Fruit fly (Drosophila melanogaster): ENCODE measurements around the gene CG34299.

The CG34299 gene

dm6 chr3R:30200091-30200698, 49.2 kb upstream of the CG34299 start (continued):
- TF ChIP-seq Bgb (GFP tag; IDR thresholded peaks at IDR 0.05; ENCODE audit: partially characterized antibody) = no peak
- no peak for TF ChIP-seq CG34376 (GFP tag; optimal IDR thresholded peaks at IDR 0.05)
- no peak for TF ChIP-seq CG14860 (GFP tag; IDR thresholded peaks at IDR 0.05; ENCODE audit: partially characterized antibody)
- TF ChIP-seq cas (GFP tag; IDR thresholded peaks at IDR 0.05) = no peak

dm6 chr3R:30201064-30201463, 48.3 kb upstream of the CG34299 start:
- no peak for TF ChIP-seq ato (GFP tag; IDR thresholded peaks at IDR 0.05; ENCODE audit: partially characterized antibody)
- TF ChIP-seq CG10274 (GFP tag; optimal IDR thresholded peaks at IDR 0.05) = no peak
- TF ChIP-seq CG31441 (GFP tag; IDR thresholded peaks at IDR 0.05) = no peak
- TF ChIP-seq gsb (GFP tag; IDR thresholded peaks at IDR 0.05) = no peak
- no peak for TF ChIP-seq H15 (GFP tag; IDR thresholded peaks at IDR 0.05)
- TF ChIP-seq emc (GFP tag; optimal IDR thresholded peaks at IDR 0.05) = no peak
- TF ChIP-seq HmgZ (tag; optimal IDR thresholded peaks at IDR 0.05) = no peak
- TF ChIP-seq nerfin-1 (tag; optimal IDR thresholded peaks at IDR 0.05) = no peak
- no peak for TF ChIP-seq CG14050 (GFP tag; IDR thresholded peaks at IDR 0.05)
- TF ChIP-seq CG10366 (GFP tag; IDR thresholded peaks at IDR 0.05) = no peak
- TF ChIP-seq sd (tag; optimal IDR thresholded peaks at IDR 0.05) = peak; percentile 79
- TF ChIP-seq Ets65A (GFP tag) = peak; percentile 87
- TF ChIP-seq CG6813 (GFP tag; optimal IDR thresholded peaks at IDR 0.05) = no peak
- no peak for TF ChIP-seq CG9797 (GFP tag; optimal IDR thresholded peaks at IDR 0.05)
- no peak for TF ChIP-seq CG3065 (GFP tag; optimal IDR thresholded peaks at IDR 0.05)
- no peak for TF ChIP-seq bigmax (GFP tag; optimal IDR thresholded peaks at IDR 0.05)
- TF ChIP-seq CG1529 (GFP tag; optimal IDR thresholded peaks at IDR 0.05) = no peak
- peak; percentile 87 for TF ChIP-seq CG34376 (GFP tag; optimal IDR thresholded peaks at IDR 0.05)
- TF ChIP-seq pum (GFP tag; optimal IDR thresholded peaks at IDR 0.05) = no peak
- TF ChIP-seq CG11696 (GFP tag; IDR thresholded peaks at IDR 0.05) = no peak
- TF ChIP-seq Med (GFP tag) = no peak
- TF ChIP-seq crol (GFP tag; IDR thresholded peaks at IDR 0.05) = peak; percentile 67; the same call in 1 of the 2 replicates
- no peak for TF ChIP-seq CG11456 (GFP tag; IDR thresholded peaks at IDR 0.05)
- no peak for TF ChIP-seq CG6254 (GFP tag; optimal IDR thresholded peaks at IDR 0.05)
- TF ChIP-seq wdn (GFP tag; IDR thresholded peaks at IDR 0.05) = no peak
- TF ChIP-seq Poxn (GFP tag; IDR thresholded peaks at IDR 0.05) = no peak
- no peak for TF ChIP-seq CG1792 (GFP tag; optimal IDR thresholded peaks at IDR 0.05)
- TF ChIP-seq sug (tag; optimal IDR thresholded peaks at IDR 0.05) = peak; percentile 95
- TF ChIP-seq sim (GFP tag; IDR thresholded peaks at IDR 0.05) = no peak
- peak; percentile 21; the same call in 1 of the 2 replicates for TF ChIP-seq Adf1 (GFP tag; IDR thresholded peaks at IDR 0.05)
- TF ChIP-seq exex (tag; optimal IDR thresholded peaks at IDR 0.05) = peak; percentile 83
- TF ChIP-seq CG17802 (tag; optimal IDR thresholded peaks at IDR 0.05) = no peak
- TF ChIP-seq CG3407 (GFP tag; optimal IDR thresholded peaks at IDR 0.05) = no peak
- no peak for TF ChIP-seq CG12299 (tag; optimal IDR thresholded peaks at IDR 0.05)
- TF ChIP-seq zfh1 (GFP tag; IDR thresholded peaks at IDR 0.05) = no peak
- no peak for TF ChIP-seq CG17912 (GFP tag; optimal IDR thresholded peaks at IDR 0.05)
- TF ChIP-seq Dref (GFP tag; IDR thresholded peaks at IDR 0.05) = no peak
- 0 out of 2 replicates have a peak, but pooled peaks have one; percentile 15 for TF ChIP-seq CG32532 (GFP tag; IDR thresholded peaks at IDR 0.05)
- TF ChIP-seq Ada2b (GFP tag; IDR thresholded peaks at IDR 0.05) = no peak
- TF ChIP-seq Nf-YC (tag; optimal IDR thresholded peaks at IDR 0.05) = no peak
- TF ChIP-seq CG9727 (GFP tag; optimal IDR thresholded peaks at IDR 0.05) = no peak
- no peak for TF ChIP-seq unpg (GFP tag; optimal IDR thresholded peaks at IDR 0.05)
- TF ChIP-seq D19A (tag; optimal IDR thresholded peaks at IDR 0.05) = no peak
- no peak for TF ChIP-seq Six4 (GFP tag; optimal IDR thresholded peaks at IDR 0.05)
- TF ChIP-seq CG7963 (GFP tag; IDR thresholded peaks at IDR 0.05; ENCODE audit: partially characterized antibody) = no peak
- no peak for TF ChIP-seq CG10979 (tag; optimal IDR thresholded peaks at IDR 0.05)

Data from whole organism, embryonic.